Worm (Caenorhabditis elegans) whole organism, L1 larva: ENCODE measurements around the gene srh-146.

Experiments used
- dpl-1 ChIP-seq, 3 experiments: fragments of 150-350 bp in 2 of 3; sonication (generic microtip) in 1 of 3; optimal IDR thresholded peaks; 2 replicates each; lab custom pipeline; 2014 to 2017; ENCODE audit warnings: missing biosample characterization in 3 of 3, missing genetic modification characterization in 3 of 3, missing genetic modification reagents in 3 of 3
- elt-3 ChIP-seq, 6 experiments: fragments of 150-350 bp in 1 of 6; sonication (generic microtip); optimal IDR thresholded peaks; 2 replicates each; lab custom pipeline; 2017 to 2018; ENCODE audit warnings: missing biosample characterization in 6 of 6, missing genetic modification characterization in 6 of 6, inconsistent platforms in 1 of 6
- irx-1 ChIP-seq: sonication (generic microtip); optimal IDR thresholded peaks from 2 replicates; lab custom pipeline; 2016; ENCODE audit warnings: missing genetic modification characterization, missing compliant biosample characterization

ce11 chrV:2960894-2961293 is 46.8 kb downstream of the srh-146 start, which contains the start of gene srw-144:
- TF ChIP-seq elt-3 (tag; optimal IDR thresholded peaks at IDR 0.05; lab: Kevin White, UChicago) (no peak), irx-1 (tag; lab: Kevin White, UChicago) (no peak), dpl-1 (GFP tag; optimal IDR thresholded peaks at IDR 0.05; lab: Kevin White, UChicago) (no peak)
